Fruit fly (Drosophila melanogaster): ENCODE data around the gene sqh.

The sqh gene

DNA sequence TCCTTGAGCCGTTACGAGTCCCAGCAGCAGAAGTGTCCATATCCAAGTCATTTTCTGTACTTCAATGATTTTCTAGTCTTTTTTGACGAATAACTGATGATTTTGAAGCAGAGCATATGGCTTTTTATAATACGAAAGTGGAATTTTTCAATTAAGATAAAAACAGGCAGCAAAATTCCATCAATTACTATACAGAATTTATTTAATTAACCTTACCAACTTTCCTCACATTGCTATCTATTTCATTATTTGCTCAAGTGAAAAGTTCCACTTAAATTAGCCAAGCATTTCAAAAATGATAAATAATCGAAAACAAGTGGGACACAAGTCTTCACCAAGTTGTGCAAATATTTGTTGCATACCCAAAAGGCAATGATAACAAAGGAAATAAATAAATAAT, 25.1 kb downstream of the sqh start, which contains the start of gene CG43090:
TSS of gene CG43090 (minus strand) at position 101 of the 400 bp plus-strand sequence.
- TF ChIP-seq usp (GFP tag; optimal IDR thresholded peaks at IDR 0.05) (no peak), psq (optimal IDR thresholded peaks at IDR 0.05) (no peak), CG8478 (optimal IDR thresholded peaks at IDR 0.05) (no peak), Dll (optimal IDR thresholded peaks at IDR 0.05) (no peak), pan (optimal IDR thresholded peaks at IDR 0.05) (no peak), EcR (GFP tag; optimal IDR thresholded peaks at IDR 0.05) (no peak)

DNA sequence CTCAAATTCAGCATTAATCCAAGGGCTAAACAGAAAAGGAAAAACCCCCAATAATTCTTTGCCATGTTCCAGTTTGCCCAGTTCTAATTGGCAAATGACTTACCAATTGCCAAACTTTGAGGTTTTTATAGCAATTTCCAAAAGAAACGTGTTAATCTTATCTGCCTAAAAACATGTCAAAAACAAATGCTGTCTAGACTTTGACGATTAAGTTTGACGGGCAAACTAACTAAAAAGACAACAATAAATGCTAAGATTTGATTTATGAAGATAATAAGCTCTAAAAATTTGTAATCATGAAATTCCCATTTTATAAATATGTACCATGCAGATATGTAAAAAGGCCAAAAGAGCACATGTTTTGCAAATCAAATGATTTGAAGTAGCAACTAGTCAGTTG, 26.4 kb downstream of the sqh start, which contains the start of gene CG32751:
TSS of gene CG32751 (minus strand) at position 101 of the 400 bp plus-strand sequence.
- no peak for TF ChIP-seq psq (optimal IDR thresholded peaks at IDR 0.05)
- TF ChIP-seq usp (GFP tag; optimal IDR thresholded peaks at IDR 0.05): no peak
- no peak for TF ChIP-seq pan (optimal IDR thresholded peaks at IDR 0.05)
- no peak for TF ChIP-seq CG8478 (optimal IDR thresholded peaks at IDR 0.05)
- TF ChIP-seq EcR (GFP tag; optimal IDR thresholded peaks at IDR 0.05): no peak
- TF ChIP-seq Dll (optimal IDR thresholded peaks at IDR 0.05): no peak

DNA sequence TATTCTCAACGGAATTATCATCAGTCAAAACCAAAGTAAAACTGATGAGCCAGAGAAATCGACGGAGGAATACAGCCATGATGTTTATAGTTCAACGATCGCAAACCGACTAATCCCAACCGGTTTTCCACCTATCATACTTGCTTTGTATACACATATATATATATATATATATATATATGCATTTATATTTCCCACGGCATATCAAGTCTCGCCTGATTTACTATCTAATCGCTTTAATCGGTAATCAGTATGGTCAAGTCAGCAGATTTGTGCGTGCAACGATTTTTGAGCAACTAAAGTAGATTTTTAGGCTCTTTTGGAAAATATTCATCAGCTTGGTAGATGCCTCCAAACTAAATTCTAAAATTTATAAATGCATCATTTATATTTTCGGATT, 28.6 kb downstream of the sqh start, which contains the start of gene CG32750:
TSS of gene CG32750 (minus strand) at position 101 of the 400 bp plus-strand sequence.
- TF ChIP-seq pan (optimal IDR thresholded peaks at IDR 0.05) (no peak), Dll (optimal IDR thresholded peaks at IDR 0.05) (no peak), usp (GFP tag; optimal IDR thresholded peaks at IDR 0.05) (no peak), psq (optimal IDR thresholded peaks at IDR 0.05) (no peak), CG8478 (optimal IDR thresholded peaks at IDR 0.05) (no peak), EcR (GFP tag; optimal IDR thresholded peaks at IDR 0.05) (no peak)

DNA sequence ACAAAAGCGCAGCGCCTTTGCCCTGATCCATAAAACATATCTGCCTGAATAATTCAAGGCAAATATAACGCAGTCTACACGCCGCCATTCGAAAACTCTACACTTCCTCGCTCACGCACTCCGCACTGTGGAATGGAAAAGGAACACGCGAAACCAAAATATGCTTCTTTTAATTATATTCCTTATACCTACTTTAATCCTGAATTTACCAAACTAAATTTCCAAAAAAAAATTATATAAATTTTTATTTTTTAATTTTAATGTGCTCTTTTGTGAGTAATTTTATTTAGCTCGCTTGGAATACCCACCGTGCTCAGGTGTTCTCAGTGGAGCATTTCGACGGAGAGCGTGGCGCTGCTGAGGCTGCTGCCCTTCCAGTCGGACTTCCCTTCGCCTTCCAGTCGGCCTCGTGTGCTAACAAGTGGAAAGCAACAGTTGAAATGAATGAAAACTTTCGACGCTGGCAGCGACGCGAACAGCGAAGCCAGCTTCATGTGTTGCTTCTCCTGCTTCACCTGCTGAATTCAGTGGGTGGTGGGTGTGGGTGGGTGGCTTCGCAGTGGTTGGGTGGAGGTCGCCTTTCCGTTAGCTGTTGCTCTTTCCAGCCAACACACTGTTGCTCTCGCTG, 31.6 kb downstream of the sqh start:
- TF ChIP-seq usp (GFP tag; optimal IDR thresholded peaks at IDR 0.05) (no peak), Dll (optimal IDR thresholded peaks at IDR 0.05) (no peak), EcR (GFP tag; optimal IDR thresholded peaks at IDR 0.05) (no peak), pan (optimal IDR thresholded peaks at IDR 0.05) (no peak), CG8478 (optimal IDR thresholded peaks at IDR 0.05) (no peak), psq (optimal IDR thresholded peaks at IDR 0.05) (no peak)

DNA sequence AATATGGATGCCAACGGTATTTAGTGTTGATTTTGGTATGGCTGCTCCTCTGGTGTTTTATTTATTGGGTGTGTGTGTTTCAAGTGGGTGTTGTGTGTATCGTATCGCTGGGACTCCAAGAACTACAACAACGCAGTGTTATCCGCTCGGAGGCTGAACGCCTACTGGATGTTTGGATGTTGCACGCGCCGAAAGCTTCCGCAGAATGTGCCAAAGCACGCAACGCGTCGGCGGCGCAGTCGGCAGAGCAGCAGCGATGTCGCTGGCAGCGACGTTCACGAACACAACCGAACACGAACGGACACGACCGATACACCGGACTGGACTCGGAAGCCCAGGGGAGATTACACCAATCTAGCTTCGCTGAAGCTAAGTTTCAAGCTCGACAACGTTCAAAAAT, 32.6 kb downstream of the sqh start, which contains the start of gene Ca-alpha1T:
TSS of gene Ca-alpha1T (minus strand) at position 152 of the 400 bp plus-strand sequence.
- TF ChIP-seq pan (optimal IDR thresholded peaks at IDR 0.05) (no peak), usp (GFP tag; optimal IDR thresholded peaks at IDR 0.05) (no peak)

DNA sequence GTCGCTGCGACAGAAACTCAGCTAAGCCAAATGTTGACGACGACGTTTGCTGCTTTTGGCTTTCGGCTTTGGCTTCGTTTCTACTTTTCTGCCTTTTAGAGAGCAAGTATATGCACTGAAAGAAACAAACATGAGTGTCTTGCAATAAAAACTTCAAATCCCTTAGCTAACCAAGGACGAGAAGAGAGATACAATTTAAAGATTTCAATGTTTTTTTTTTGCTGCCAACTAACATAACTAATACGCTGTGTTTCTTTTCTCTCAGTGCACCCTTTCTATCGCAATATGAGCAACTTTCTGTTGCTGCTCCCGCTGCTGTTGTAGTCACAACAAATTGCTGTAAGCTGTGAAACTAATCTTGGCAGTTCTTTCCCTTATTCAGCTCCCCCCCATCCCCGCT, 45.5 kb downstream of the sqh start:
- no peak for TF ChIP-seq pan (optimal IDR thresholded peaks at IDR 0.05)
- no peak for TF ChIP-seq CG8478 (optimal IDR thresholded peaks at IDR 0.05)
- no peak for TF ChIP-seq EcR (GFP tag; optimal IDR thresholded peaks at IDR 0.05)
- no peak for TF ChIP-seq usp (GFP tag; optimal IDR thresholded peaks at IDR 0.05)
- TF ChIP-seq Dll (optimal IDR thresholded peaks at IDR 0.05): no peak
- no peak for TF ChIP-seq psq (optimal IDR thresholded peaks at IDR 0.05)
